Worm (Caenorhabditis elegans): ENCODE measurements around the gene C16C8.7.
"Not testable (repeated sequence)": the region's sequence is repeated elsewhere in the genome, so short reads cannot be mapped to it uniquely, and the experiment has no call there.

The C16C8.7 gene

ce11 chrII:3470549-3470948, 10.6 kb upstream of the C16C8.7 start, which contains the start of gene Y49F6B.20:
Y49F6B.20 (minus strand) TSS chrII:3470649.
- TF ChIP-seq F37D6.2 (tag; optimal IDR thresholded peaks at IDR 0.05) (no peak), Y5F2A.4 (GFP tag; optimal IDR thresholded peaks at IDR 0.05) (no peak), hmg-1.1 (GFP tag; IDR thresholded peaks at IDR 0.05) (no peak), ceh-28 (tag; optimal IDR thresholded peaks at IDR 0.05) (no peak), vab-7 (GFP tag; IDR thresholded peaks at IDR 0.05) (no peak), ctbp-1 (GFP tag; IDR thresholded peaks at IDR 0.05) (no peak), gei-8 (GFP tag; optimal IDR thresholded peaks at IDR 0.05) (no peak), nhr-42 (GFP tag; IDR thresholded peaks at IDR 0.05) (no peak), lir-3 (tag; optimal IDR thresholded peaks at IDR 0.05) (no peak), egl-43 (GFP tag; IDR thresholded peaks at IDR 0.05) (no peak), mdl-1 (tag; optimal IDR thresholded peaks at IDR 0.05) (no peak), zip-2 (tag; optimal IDR thresholded peaks at IDR 0.05) (no peak), lsy-2 (tag; optimal IDR thresholded peaks at IDR 0.05) (no peak), ceh-20 (GFP tag; IDR thresholded peaks at IDR 0.05) (no peak), dmd-6 (GFP tag; IDR thresholded peaks at IDR 0.05) (no peak), ZK546.5 (tag; optimal IDR thresholded peaks at IDR 0.05) (no peak), ZK337.2 (GFP tag; IDR thresholded peaks at IDR 0.05) (no peak)

- TF ChIP-seq unc-62 (GFP tag; optimal IDR thresholded peaks at IDR 0.05 in 1 of 2), result peak in 1 of 2 experiments; percentile 23
- TF ChIP-seq unc-62 (tag; optimal IDR thresholded peaks at IDR 0.05), result not testable (repeated sequence)
Measured at ce11 chrII:3464580-3464979, 4.6 kb upstream of the C16C8.7 start, which contains the start of gene C16C8.10. C16C8.10 (minus strand) TSS chrII:3464680.

- TF ChIP-seq lin-39 (tag; optimal IDR thresholded peaks at IDR 0.05), result no peak
- TF ChIP-seq hif-1 (tag; optimal IDR thresholded peaks at IDR 0.05), result no peak
- no peak for TF ChIP-seq ZK546.5 (tag; optimal IDR thresholded peaks at IDR 0.05)
- no peak for TF ChIP-seq sdz-12 (GFP tag; optimal IDR thresholded peaks at IDR 0.05)
- TF ChIP-seq ces-1 (GFP tag; optimal IDR thresholded peaks at IDR 0.05), result no peak
- no peak for TF ChIP-seq Y75B8A.6 (GFP tag; IDR thresholded peaks at IDR 0.05)
- no peak for TF ChIP-seq fkh-10 (GFP tag; optimal IDR thresholded peaks at IDR 0.05)
- TF ChIP-seq nhr-42 (GFP tag; IDR thresholded peaks at IDR 0.05), result no peak
- no peak for TF ChIP-seq mep-1 (tag; optimal IDR thresholded peaks at IDR 0.05)
- TF ChIP-seq rbr-2 (tag; optimal IDR thresholded peaks at IDR 0.05), result no peak
- TF ChIP-seq F37D6.2 (tag; optimal IDR thresholded peaks at IDR 0.05), result no peak
- TF ChIP-seq unc-62 (GFP tag; optimal IDR thresholded peaks at IDR 0.05 in 1 of 2), result no peak
- no peak for TF ChIP-seq unc-62 (tag; optimal IDR thresholded peaks at IDR 0.05)
- no peak for TF ChIP-seq lin-29 (GFP tag; IDR thresholded peaks at IDR 0.05)
- no peak for TF ChIP-seq dve-1 (tag; optimal IDR thresholded peaks at IDR 0.05; ENCODE audit: insufficient read depth)
- no peak for TF ChIP-seq mdl-1 (tag; optimal IDR thresholded peaks at IDR 0.05)
- TF ChIP-seq lim-7 (GFP tag; IDR thresholded peaks at IDR 0.05), result no peak
- no peak for TF ChIP-seq R02D3.7 (tag; optimal IDR thresholded peaks at IDR 0.05)
Measured at ce11 chrII:3463097-3463496, 3.1 kb upstream of the C16C8.7 start, which contains the start of gene C16C8.9. C16C8.9 (minus strand) TSS chrII:3463197.

ce11 chrII:3461586-3461985, 1.6 kb upstream of the C16C8.7 start, which contains the start of gene C16C8.8:
C16C8.8 (minus strand) TSS chrII:3461686.
- no peak for TF ChIP-seq ceh-44 (GFP tag; IDR thresholded peaks at IDR 0.05)
- TF ChIP-seq dmd-6 (GFP tag; IDR thresholded peaks at IDR 0.05), result no peak
- TF ChIP-seq ces-1 (GFP tag; optimal IDR thresholded peaks at IDR 0.05), result no peak
- TF ChIP-seq mdl-1 (tag; optimal IDR thresholded peaks at IDR 0.05), result no peak
- no peak for TF ChIP-seq daf-16 (GFP tag; optimal IDR thresholded peaks at IDR 0.05)
- no peak for TF ChIP-seq daf-16 (tag; optimal IDR thresholded peaks at IDR 0.05)
- no peak for TF ChIP-seq set-16 (GFP tag; IDR thresholded peaks at IDR 0.05)
- no peak for TF ChIP-seq mep-1 (tag; optimal IDR thresholded peaks at IDR 0.05)
- no peak for TF ChIP-seq unc-39 (tag; optimal IDR thresholded peaks at IDR 0.05)

Measured in whole organism, L4 larva.